Worm (Caenorhabditis elegans): ENCODE results near the gene acdh-7.
A peak's percentile ranks its signal among the peaks of the same experiment; 100 is the strongest.

ce11 chrX:17205853-17206252, 11.1 kb downstream of the acdh-7 start:
- TF ChIP-seq skn-1 (tag; optimal IDR thresholded peaks at IDR 0.05), result no peak
- TF ChIP-seq nhr-237 (tag; optimal IDR thresholded peaks at IDR 0.05), result no peak
- no peak for TF ChIP-seq egl-5 (tag; optimal IDR thresholded peaks at IDR 0.05)
- no peak for TF ChIP-seq R02D3.7 (tag; optimal IDR thresholded peaks at IDR 0.05)
- TF ChIP-seq pqm-1 (tag; optimal IDR thresholded peaks at IDR 0.05), result peak; percentile 58
- no peak for TF ChIP-seq ceh-82 (tag; optimal IDR thresholded peaks at IDR 0.05)
- no peak for TF ChIP-seq zag-1 (tag; optimal IDR thresholded peaks at IDR 0.05)
- no peak for TF ChIP-seq lin-39 (tag; optimal IDR thresholded peaks at IDR 0.05)
